Fruit fly (Drosophila melanogaster): Measurements from ENCODE around the gene CG14777.

The CG14777 gene

dm6 chrX:1512753-1513226, 46.9 kb downstream of the CG14777 start, which contains the start of gene CG14795 (continued):
- TF ChIP-seq CG12155 (GFP tag; optimal IDR thresholded peaks at IDR 0.05), result peak; percentile 35
- TF ChIP-seq zfh2 (GFP tag; optimal IDR thresholded peaks at IDR 0.05), result peak; percentile 39
- peak; percentile 58 for TF ChIP-seq Rfx (GFP tag; IDR thresholded peaks at IDR 0.05)
- TF ChIP-seq Kr (GFP tag; optimal IDR thresholded peaks at IDR 0.05), result no peak
- peak; percentile 35 for TF ChIP-seq CG6683 (GFP tag; optimal IDR thresholded peaks at IDR 0.05)
- TF ChIP-seq CG11247 (GFP tag; IDR thresholded peaks at IDR 0.05), result no peak
- TF ChIP-seq Xbp1 (GFP tag; optimal IDR thresholded peaks at IDR 0.05), result peak; percentile 49
- TF ChIP-seq Spps (tag; optimal IDR thresholded peaks at IDR 0.05), result no peak
- TF ChIP-seq nmo (GFP tag; optimal IDR thresholded peaks at IDR 0.05), result peak; percentile 69
- TF ChIP-seq jing (GFP tag; optimal IDR thresholded peaks at IDR 0.05), result no peak
- TF ChIP-seq CG3407 (GFP tag; optimal IDR thresholded peaks at IDR 0.05), result no peak
- no peak for TF ChIP-seq al (GFP tag; IDR thresholded peaks at IDR 0.05)
- TF ChIP-seq tll (GFP tag; optimal IDR thresholded peaks at IDR 0.05), result no peak
- TF ChIP-seq lbe (GFP tag; optimal IDR thresholded peaks at IDR 0.05), result no peak
- no peak for TF ChIP-seq btn (GFP tag; optimal IDR thresholded peaks at IDR 0.05)
- TF ChIP-seq CG4282 (GFP tag; optimal IDR thresholded peaks at IDR 0.05), result peak; percentile 46
- TF ChIP-seq CG12769 (tag; optimal IDR thresholded peaks at IDR 0.05), result peak; percentile 49
- TF ChIP-seq vnd (GFP tag; IDR thresholded peaks at IDR 0.05; ENCODE audit: partially characterized antibody), result peak; percentile 87
- peak; percentile 91 for TF ChIP-seq knrl (GFP tag; IDR thresholded peaks at IDR 0.05; ENCODE audit: partially characterized antibody)
- TF ChIP-seq CG2712 (tag; optimal IDR thresholded peaks at IDR 0.05), result peak; percentile 59
- no peak for TF ChIP-seq usp (GFP tag; optimal IDR thresholded peaks at IDR 0.05)
- no peak for TF ChIP-seq CG10565 (GFP tag; optimal IDR thresholded peaks at IDR 0.05)
- TF ChIP-seq CG7372 (GFP tag; IDR thresholded peaks at IDR 0.05), result no peak
- TF ChIP-seq dmrt11E (tag; optimal IDR thresholded peaks at IDR 0.05), result peak; percentile 8
- no peak for TF ChIP-seq gt (GFP tag; IDR thresholded peaks at IDR 0.05)
- peak; percentile 30 for TF ChIP-seq Max (GFP tag; optimal IDR thresholded peaks at IDR 0.05)
- peak; percentile 80 for TF ChIP-seq dm (GFP tag; optimal IDR thresholded peaks at IDR 0.05)
- no peak for TF ChIP-seq tap (tag; optimal IDR thresholded peaks at IDR 0.05)
- no peak for TF ChIP-seq Chrac-16 (GFP tag; optimal IDR thresholded peaks at IDR 0.05)
- no peak for TF ChIP-seq Optix (GFP tag; IDR thresholded peaks at IDR 0.05)
- no peak for TF ChIP-seq luna (GFP tag; optimal IDR thresholded peaks at IDR 0.05)
- no peak for TF ChIP-seq hth (optimal IDR thresholded peaks at IDR 0.05)
- TF ChIP-seq Mad (GFP tag; optimal IDR thresholded peaks at IDR 0.05), result peak; percentile 32
- TF ChIP-seq sug (tag; optimal IDR thresholded peaks at IDR 0.05), result peak; percentile 63
- TF ChIP-seq CG6654 (GFP tag; optimal IDR thresholded peaks at IDR 0.05), result no peak
- no peak for TF ChIP-seq CG4707 (GFP tag; optimal IDR thresholded peaks at IDR 0.05)
- no peak for TF ChIP-seq salm (tag; optimal IDR thresholded peaks at IDR 0.05)
- TF ChIP-seq CG17359 (tag; optimal IDR thresholded peaks at IDR 0.05), result peak; percentile 29
- TF ChIP-seq CG12659 (GFP tag; optimal IDR thresholded peaks at IDR 0.05), result peak; percentile 81
- TF ChIP-seq sr (GFP tag; IDR thresholded peaks at IDR 0.05), result no peak
- TF ChIP-seq Fer2 (tag; optimal IDR thresholded peaks at IDR 0.05), result no peak
- peak; percentile 84 for TF ChIP-seq HmgD (GFP tag; optimal IDR thresholded peaks at IDR 0.05)
- peak; percentile 88 for TF ChIP-seq Doc3 (GFP tag; IDR thresholded peaks at IDR 0.05; ENCODE audit: partially characterized antibody)
- no peak for TF ChIP-seq CG12942 (GFP tag; optimal IDR thresholded peaks at IDR 0.05)
- no peak for TF ChIP-seq ac (GFP tag; optimal IDR thresholded peaks at IDR 0.05)
- peak; percentile 67 for TF ChIP-seq NC2β (GFP tag; optimal IDR thresholded peaks at IDR 0.05)
- peak; percentile 38; the same call in 1 of the 2 replicates for TF ChIP-seq CG32532 (GFP tag; IDR thresholded peaks at IDR 0.05)
- TF ChIP-seq CG1024 (GFP tag; IDR thresholded peaks at IDR 0.05), result no peak
- peak; percentile 53; the same call in 1 of the 3 replicates for TF ChIP-seq zfh1 (GFP tag; IDR thresholded peaks at IDR 0.05)
- peak; percentile 27 for TF ChIP-seq grau (tag; optimal IDR thresholded peaks at IDR 0.05)
- TF ChIP-seq seq (GFP tag; IDR thresholded peaks at IDR 0.05), result no peak
- TF ChIP-seq CG9215 (GFP tag; IDR thresholded peaks at IDR 0.05), result no peak

Data from whole organism, embryonic.